Worm (Caenorhabditis elegans) whole organism, L4 larva: Measurements from ENCODE around the gene Y43F4B.10.

ENCODE experiments used
- F26F4.8 ChIP-seq: fragments of 200-800 bp; sonication (Bioruptor generic); conservative IDR thresholded peaks from 2 replicates; pipeline ENCODE4 v1.3.6; 2022; ENCODE audit warnings: missing genetic modification characterization, missing compliant biosample characterization
- F37D6.2 ChIP-seq: sonication (generic microtip); optimal IDR thresholded peaks from 2 replicates; lab custom pipeline; 2016; ENCODE audit warnings: mild to moderate bottlenecking, missing genetic modification characterization, missing compliant biosample characterization
- F44E2.7 ChIP-seq: fragments of 200-800 bp; sonication (Bioruptor generic); IDR thresholded peaks from 2 replicates; pipeline ENCODE4 v2.1.2; 2022; ENCODE audit warnings: missing genetic modification characterization, missing compliant biosample characterization
- R02D3.7 ChIP-seq: fragments of 150-350 bp; sonication (generic microtip); optimal IDR thresholded peaks from 3 replicates; lab custom pipeline; 2014; ENCODE audit warnings: missing biosample characterization, missing genetic modification characterization
- T26A8.4 ChIP-seq: fragments of 200-800 bp; sonication (Bioruptor generic); IDR thresholded peaks from 2 replicates; pipeline ENCODE4 v1.3.6; 2022; ENCODE audit warnings: missing genetic modification characterization, missing compliant biosample characterization
- ZK546.5 ChIP-seq, 2 experiments: sonication (generic microtip); optimal IDR thresholded peaks; 2 replicates each; lab custom pipeline; 2017; ENCODE audit warnings: missing biosample characterization in 2 of 2, missing genetic modification characterization in 2 of 2
- aly-2 ChIP-seq: sonication (generic microtip); optimal IDR thresholded peaks from 2 replicates; lab custom pipeline; 2018; ENCODE audit warnings: missing biosample characterization, missing genetic modification characterization
- ama-1 ChIP-seq: fragments of 150-350 bp; optimal IDR thresholded peaks from 2 replicates; lab custom pipeline; 2014; ENCODE audit warnings: inconsistent platforms, mixed read lengths
- arid-1 ChIP-seq: fragments of 200-800 bp; sonication (Bioruptor generic); conservative IDR thresholded peaks from 2 replicates; pipeline ENCODE4 v1.3.6; 2022; ENCODE audit warnings: missing genetic modification reagents, missing genetic modification characterization, missing compliant biosample characterization
- ceh-28 ChIP-seq: fragments of 150-350 bp; optimal IDR thresholded peaks from 2 replicates; lab custom pipeline; 2014; ENCODE audit warnings: missing biosample characterization, missing genetic modification reagents, missing genetic modification characterization
- ceh-62 ChIP-seq: sonication (generic microtip); optimal IDR thresholded peaks from 2 replicates; lab custom pipeline; 2017; ENCODE audit warnings: missing biosample characterization, missing genetic modification characterization
- ces-1 ChIP-seq: fragments of 150-350 bp; sonication (generic microtip); optimal IDR thresholded peaks from 4 replicates; lab custom pipeline; 2014; ENCODE audit warnings: missing biosample characterization, missing genetic modification reagents, missing genetic modification characterization
- ctbp-1 ChIP-seq: fragments of 200-800 bp; sonication (Bioruptor generic); IDR thresholded peaks from 2 replicates; pipeline ENCODE4 v1.3.6; 2022; ENCODE audit warnings: missing genetic modification reagents, missing genetic modification characterization, missing compliant biosample characterization
- dpl-1 ChIP-seq: fragments of 150-350 bp; optimal IDR thresholded peaks from 2 replicates; lab custom pipeline; 2014; ENCODE audit warnings: missing biosample characterization, missing genetic modification reagents, missing genetic modification characterization
- dve-1 ChIP-seq: sonication (generic microtip); optimal IDR thresholded peaks from 2 replicates; lab custom pipeline; 2017; ENCODE audit warnings: antibody characterized with exemption, mild to moderate bottlenecking, missing genetic modification characterization, missing compliant biosample characterization; ENCODE audit not compliant: insufficient read depth
- fkh-10 ChIP-seq: fragments of 150-350 bp; optimal IDR thresholded peaks from 2 replicates; lab custom pipeline; 2014; ENCODE audit warnings: missing biosample characterization, missing genetic modification reagents, missing genetic modification characterization
- fos-1 ChIP-seq: fragments of 150-350 bp; optimal IDR thresholded peaks from 2 replicates; lab custom pipeline; 2014; ENCODE audit warnings: missing biosample characterization, missing genetic modification characterization
- hlh-11 ChIP-seq: fragments of 200-800 bp; sonication (Bioruptor generic); optimal IDR thresholded peaks from 2 replicates; lab custom pipeline; 2018; ENCODE audit warnings: mild to moderate bottlenecking, missing genetic modification characterization, missing compliant biosample characterization
- lim-7 ChIP-seq: fragments of 200-800 bp; sonication (Bioruptor generic); IDR thresholded peaks from 2 replicates; pipeline ENCODE4 v1.3.6; 2022; ENCODE audit warnings: missing genetic modification characterization, missing compliant biosample characterization
- lin-13 ChIP-seq: fragments of 150-350 bp; optimal IDR thresholded peaks from 2 replicates; lab custom pipeline; 2014; ENCODE audit warnings: missing biosample characterization, missing genetic modification reagents, missing genetic modification characterization
- lin-29 ChIP-seq: fragments of 200-800 bp; sonication (Bioruptor generic); IDR thresholded peaks from 2 replicates; pipeline ENCODE4 v1.3.6; 2022; ENCODE audit warnings: missing genetic modification reagents, missing genetic modification characterization, missing compliant biosample characterization
- lsy-2 ChIP-seq, 2 experiments: fragments of 150-350 bp in 1 of 2; sonication (generic microtip) in 1 of 2; optimal IDR thresholded peaks; 2 replicates each; lab custom pipeline; 2014 to 2017; ENCODE audit warnings: missing biosample characterization in 2 of 2, missing genetic modification characterization in 2 of 2
- madf-9 ChIP-seq: fragments of 200-800 bp; sonication (Bioruptor generic); conservative IDR thresholded peaks from 2 replicates; pipeline ENCODE4 v1.3.6; 2022; ENCODE audit warnings: missing genetic modification reagents, missing genetic modification characterization, missing compliant biosample characterization
- mdt-29 ChIP-seq: fragments of 200-800 bp; sonication (Bioruptor generic); IDR thresholded peaks from 2 replicates; pipeline ENCODE4 v1.3.6; 2022; ENCODE audit warnings: missing genetic modification reagents, missing genetic modification characterization, missing compliant biosample characterization
- mep-1 ChIP-seq: fragments of 150-350 bp; sonication (generic microtip); optimal IDR thresholded peaks from 3 replicates; lab custom pipeline; 2014; ENCODE audit warnings: missing biosample characterization, missing genetic modification characterization
- mxl-3 ChIP-seq: fragments of 200-800 bp; sonication (Bioruptor generic); optimal IDR thresholded peaks from 2 replicates; lab custom pipeline; 2018; ENCODE audit warnings: mild to moderate bottlenecking, missing genetic modification characterization, missing compliant biosample characterization
- nhr-10 ChIP-seq: fragments of 150-350 bp; optimal IDR thresholded peaks from 2 replicates; lab custom pipeline; 2014; ENCODE audit warnings: missing biosample characterization, missing genetic modification characterization
- nhr-25 ChIP-seq: sonication (generic microtip); optimal IDR thresholded peaks from 2 replicates; lab custom pipeline; 2017; ENCODE audit warnings: missing genetic modification characterization, mild to moderate bottlenecking, missing compliant biosample characterization, antibody characterized with exemption, moderate library complexity, borderline replicate concordance; ENCODE audit not compliant: insufficient read depth
- nhr-28 ChIP-seq: fragments of 150-350 bp; optimal IDR thresholded peaks from 2 replicates; lab custom pipeline; 2014; ENCODE audit warnings: missing biosample characterization, missing genetic modification characterization
- nhr-48 ChIP-seq: sonication (generic microtip); optimal IDR thresholded peaks from 2 replicates; lab custom pipeline; 2016; ENCODE audit warnings: mild to moderate bottlenecking, missing genetic modification characterization, missing compliant biosample characterization
- pha-4 ChIP-seq, 2 experiments: fragments of 150-350 bp in 1 of 2; fragments of 200-800 bp in 1 of 2; sonication (Bioruptor generic) in 1 of 2; IDR thresholded peaks in 1 of 2; optimal IDR thresholded peaks in 1 of 2; 2 replicates each; pipeline versions ENCODE4 v1.3.6 to Lab custom; 2014 to 2022; ENCODE audit warnings: missing genetic modification characterization in 2 of 2, missing genetic modification reagents in 2 of 2, missing biosample characterization in 1 of 2, missing compliant biosample characterization in 1 of 2
- php-3 ChIP-seq: fragments of 200-800 bp; sonication (Bioruptor generic); IDR thresholded peaks from 2 replicates; pipeline ENCODE4 v1.3.6; 2022; ENCODE audit warnings: missing genetic modification reagents, missing genetic modification characterization, missing compliant biosample characterization
- rbr-2 ChIP-seq: sonication (generic microtip); optimal IDR thresholded peaks from 2 replicates; lab custom pipeline; 2016; ENCODE audit warnings: missing genotype, missing genetic modification characterization, missing compliant biosample characterization
- tra-1 ChIP-seq: fragments of 200-800 bp; sonication (Bioruptor generic); IDR thresholded peaks from 2 replicates; pipeline ENCODE4 v1.3.6; 2022; ENCODE audit warnings: missing genetic modification reagents, missing genetic modification characterization, missing compliant biosample characterization
- unc-62 ChIP-seq, 3 experiments: fragments of 150-350 bp in 1 of 3; sonication (generic microtip); optimal IDR thresholded peaks in 2 of 3; peaks in 1 of 3; 1 replicate in 1 of 3; 2 replicates in 2 of 3; lab custom pipeline; 2014 to 2017; ENCODE audit warnings: missing biosample characterization in 3 of 3, missing genetic modification characterization in 3 of 3, missing genetic modification reagents in 3 of 3, missing genotype in 1 of 3
- zfp-2 ChIP-seq: sonication (generic microtip); optimal IDR thresholded peaks from 2 replicates; lab custom pipeline; 2016; ENCODE audit warnings: mild to moderate bottlenecking, missing genetic modification characterization, missing compliant biosample characterization
- zfp-3 ChIP-seq: fragments of 200-800 bp; sonication (Bioruptor generic); conservative IDR thresholded peaks from 2 replicates; pipeline ENCODE4 v1.3.6; 2022; ENCODE audit warnings: missing genetic modification reagents, missing genetic modification characterization, missing compliant biosample characterization
- ztf-7 ChIP-seq: fragments of 150-350 bp; optimal IDR thresholded peaks from 2 replicates; lab custom pipeline; 2014; ENCODE audit warnings: missing biosample characterization, missing genetic modification characterization

Y43F4B.10 gene

DNA sequence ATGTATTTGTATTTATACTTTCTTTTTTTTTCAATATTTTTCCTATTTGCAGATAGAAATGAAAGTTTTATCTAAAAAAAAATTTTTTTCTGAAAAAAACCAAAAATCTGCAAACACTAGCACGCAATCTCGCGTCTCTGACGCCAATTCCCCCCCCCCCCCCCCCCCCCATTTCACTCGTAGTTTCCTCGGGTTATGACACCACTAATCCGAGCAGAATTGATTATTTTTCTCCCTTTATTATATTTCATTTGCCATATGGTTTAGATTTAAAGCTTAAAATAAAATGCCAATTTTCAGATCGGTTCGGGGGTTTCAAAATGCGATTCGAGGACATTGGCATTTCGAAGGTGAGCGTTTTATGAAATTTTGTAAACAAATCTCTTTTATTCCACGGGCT, 32.9 kb downstream of the Y43F4B.10 start, which contains the start of gene mtm-6:
mtm-6 (plus strand) TSS at position 301 of the 400 bp plus-strand sequence.
- 0 out of 2 replicates have a peak, but pooled peaks have one; percentile 11 for TF ChIP-seq php-3
- no peak for TF ChIP-seq lin-13 (GFP tag; lab: Kevin White, UChicago)
- TF ChIP-seq dve-1 (tag; lab: Kevin White, UChicago) = peak; percentile 17
- TF ChIP-seq tra-1 (GFP tag; lab: Robert Waterston, UW) = 0 out of 2 replicates have a peak, but pooled peaks have one; percentile 24
- TF ChIP-seq hlh-11 = peak; percentile 25
- TF ChIP-seq ctbp-1 (GFP tag; lab: Robert Waterston, UW) = no peak
- no peak for TF ChIP-seq nhr-28
- TF ChIP-seq mep-1 (tag; lab: Kevin White, UChicago) = peak; percentile 44
- TF ChIP-seq zfp-2 = no peak
- TF ChIP-seq ztf-7 = no peak
- no peak for TF ChIP-seq mdt-29 (GFP tag; lab: Robert Waterston, UW)
- no peak for TF ChIP-seq lsy-2 (tag; optimal IDR thresholded peaks at IDR 0.05; lab: Kevin White, UChicago)
- TF ChIP-seq, all 104 proteins: peak for 5

DNA sequence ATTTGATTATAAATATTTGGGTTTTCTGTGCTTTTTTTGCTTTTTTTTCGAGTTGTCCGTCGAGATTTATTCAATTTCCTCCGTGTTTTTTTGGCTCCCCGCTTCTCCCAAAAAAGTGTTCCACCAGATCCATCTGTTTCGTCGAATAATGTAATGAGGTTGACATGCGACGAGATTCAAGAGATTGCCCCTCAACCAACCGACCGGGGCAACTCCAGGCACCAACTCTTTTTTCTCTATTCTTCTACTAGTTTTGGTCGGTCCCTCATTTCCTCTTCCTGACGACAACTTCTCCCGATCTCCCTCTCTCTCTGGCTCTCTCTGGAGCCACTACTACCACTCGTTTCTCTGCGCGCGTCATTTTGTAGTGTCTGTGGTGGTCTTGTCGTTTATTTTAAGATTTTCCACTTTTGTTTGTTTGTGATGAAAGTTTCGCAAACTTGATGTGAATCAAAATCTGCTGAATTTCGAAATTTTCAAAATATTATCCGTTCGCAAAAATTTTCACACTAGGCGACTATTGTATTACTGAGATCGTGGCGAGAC, 34.0 kb downstream of the Y43F4B.10 start:
- no peak for TF ChIP-seq nhr-48 (tag; lab: Kevin White, UChicago)
- peak; percentile 32 for TF ChIP-seq rbr-2
- TF ChIP-seq lsy-2 (tag; optimal IDR thresholded peaks at IDR 0.05; lab: Kevin White, UChicago) = peak in 1 of 2 experiments; percentile 10
- TF ChIP-seq nhr-25 = no peak
- TF ChIP-seq unc-62 (GFP tag; optimal IDR thresholded peaks at IDR 0.05 in 1 of 2; lab: Kevin White, UChicago) = peak in 1 of 2 experiments; percentile 63
- no peak for TF ChIP-seq unc-62 (tag; optimal IDR thresholded peaks at IDR 0.05; lab: Kevin White, UChicago)

DNA sequence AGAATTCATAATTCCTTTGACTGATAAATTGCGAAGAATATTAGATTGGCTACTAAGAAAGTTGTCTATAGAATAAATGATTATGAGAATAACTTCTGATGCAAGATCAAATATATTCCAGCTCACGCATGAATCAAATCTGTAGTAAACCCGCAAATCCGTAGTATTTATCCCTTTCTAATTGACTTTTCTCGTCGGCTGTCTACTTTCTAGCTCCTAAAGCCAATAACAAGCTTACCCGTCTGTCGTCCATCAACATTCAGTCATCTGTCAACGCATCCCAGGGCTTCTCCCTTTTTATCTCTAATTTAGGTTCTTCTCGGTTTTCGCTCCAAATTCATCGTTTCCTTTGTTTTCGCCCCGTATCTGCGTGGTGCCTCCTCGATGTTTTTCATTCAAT, 35.0 kb downstream of the Y43F4B.10 start:
- peak; percentile 36 for TF ChIP-seq rbr-2
- TF ChIP-seq aly-2 = no peak
- TF ChIP-seq unc-62 (GFP tag; optimal IDR thresholded peaks at IDR 0.05 in 1 of 2; lab: Kevin White, UChicago) = peak in 1 of 2 experiments; percentile 28
- no peak for TF ChIP-seq unc-62 (tag; optimal IDR thresholded peaks at IDR 0.05; lab: Kevin White, UChicago)
- TF ChIP-seq, all 104 proteins: peak for 2

DNA sequence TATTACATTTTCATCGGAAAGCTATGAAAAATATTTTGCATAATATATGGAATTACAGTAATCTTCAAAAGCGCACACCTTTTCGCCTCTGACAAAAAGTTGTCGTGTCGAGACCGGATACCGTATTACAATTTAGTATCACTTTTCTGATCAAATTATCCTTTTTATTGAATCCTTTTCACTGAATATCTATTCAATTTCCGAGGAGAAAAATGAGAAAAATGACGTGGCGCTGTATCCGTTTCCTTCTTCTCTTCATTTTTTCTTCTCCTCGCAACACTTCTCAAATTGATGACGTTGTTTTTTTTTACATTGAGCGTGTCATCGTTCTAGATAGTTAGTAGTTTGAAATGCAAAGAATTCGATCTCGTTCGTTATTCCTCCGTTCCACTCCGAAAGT, 37.1 kb downstream of the Y43F4B.10 start:
- TF ChIP-seq rbr-2 = no peak
- peak; percentile 25; the same call in 1 of the 2 replicates for TF ChIP-seq ctbp-1 (GFP tag; lab: Robert Waterston, UW)
- no peak for TF ChIP-seq madf-9 (GFP tag; lab: Robert Waterston, UW)
- peak in 1 of 2 experiments; percentile 37 for TF ChIP-seq lsy-2 (tag; optimal IDR thresholded peaks at IDR 0.05; lab: Kevin White, UChicago)
- TF ChIP-seq ces-1 (GFP tag; lab: Kevin White, UChicago) = peak; percentile 82

DNA sequence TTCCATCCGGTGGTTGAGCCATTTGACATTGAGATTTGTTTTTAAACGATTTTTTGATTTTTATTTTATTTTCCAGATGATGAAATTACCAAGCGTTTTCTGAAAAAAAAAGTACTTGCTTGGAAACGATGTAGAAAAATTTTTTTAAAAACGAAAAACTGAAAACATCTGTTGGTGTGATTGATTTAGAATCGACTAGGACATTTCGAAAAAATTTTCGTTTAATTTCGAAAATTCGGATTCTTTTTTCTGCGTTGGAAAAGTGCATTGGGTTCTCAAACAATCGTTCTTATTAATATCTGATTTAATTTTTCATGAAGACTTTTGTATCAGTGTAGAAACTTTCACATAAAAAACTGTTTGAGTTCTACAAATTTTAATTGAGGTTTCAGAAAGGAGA, 45.4 kb downstream of the Y43F4B.10 start, which contains the start of gene F53A2.9:
F53A2.9 (minus strand) TSS at position 101 of the 400 bp plus-strand sequence.
- TF ChIP-seq fkh-10 = no peak

DNA sequence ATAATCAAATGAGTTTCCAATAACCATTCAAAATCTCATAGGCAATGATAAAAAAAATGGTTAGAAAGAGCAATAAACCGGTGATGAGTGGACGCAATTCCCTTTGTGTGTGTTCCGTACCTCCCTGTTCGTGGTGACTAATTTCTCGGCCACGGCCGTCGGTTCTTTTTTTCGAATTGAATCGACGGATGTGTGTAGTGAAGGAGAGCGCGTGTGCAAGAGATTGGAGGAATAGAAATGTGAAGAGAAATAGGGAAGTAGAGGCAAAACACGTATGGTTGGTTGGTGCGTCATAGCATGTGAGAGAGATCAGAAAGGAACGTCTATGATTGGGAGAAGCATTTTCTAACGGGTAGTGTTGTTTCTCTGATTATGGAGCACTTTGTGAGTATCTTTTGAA, 46.0 kb downstream of the Y43F4B.10 start:
- TF ChIP-seq ceh-62 (tag; lab: Kevin White, UChicago) (no peak), nhr-10 (tag; lab: Kevin White, UChicago) (no peak), ZK546.5 (tag; optimal IDR thresholded peaks at IDR 0.05; lab: Kevin White, UChicago) (no peak), mdt-29 (GFP tag; lab: Robert Waterston, UW) (no peak), mxl-3 (GFP tag; lab: Kevin White, UChicago) (peak; percentile 96), ama-1 (lab: Kevin White, UChicago) (no peak), madf-9 (GFP tag; lab: Robert Waterston, UW) (no peak), F44E2.7 (GFP tag; lab: Robert Waterston, UW) (no peak), dve-1 (tag; lab: Kevin White, UChicago) (peak; percentile 54), ceh-28 (tag; lab: Kevin White, UChicago) (no peak), R02D3.7 (tag; lab: Kevin White, UChicago) (no peak), lin-29 (GFP tag; lab: Robert Waterston, UW) (no peak), fos-1 (tag; lab: Kevin White, UChicago) (no peak), dpl-1 (GFP tag; lab: Kevin White, UChicago) (peak; percentile 32), F37D6.2 (no peak), lim-7 (GFP tag; lab: Robert Waterston, UW) (no peak), zfp-3 (GFP tag; lab: Robert Waterston, UW) (no peak), unc-62 (GFP tag; optimal IDR thresholded peaks at IDR 0.05 in 1 of 2; lab: Kevin White, UChicago) (peak in 1 of 2 experiments; percentile 63), unc-62 (tag; optimal IDR thresholded peaks at IDR 0.05; lab: Kevin White, UChicago) (no peak), arid-1 (no peak), F26F4.8 (GFP tag; lab: Robert Waterston, UW) (no peak), pha-4 (GFP tag; IDR thresholded peaks at IDR 0.05; lab: Robert Waterston, UW) (no peak), pha-4 (tag; optimal IDR thresholded peaks at IDR 0.05; lab: Kevin White, UChicago) (peak; percentile 87), mep-1 (tag; lab: Kevin White, UChicago) (no peak), T26A8.4 (GFP tag; lab: Robert Waterston, UW) (no peak)
